Fruit fly (Drosophila melanogaster) whole organism, embryonic: ENCODE measurements around the gene slmb.

Experiments
- Bteb2 ChIP-seq: fragments of 200-800 bp; sonication (Bioruptor generic); optimal IDR thresholded peaks from 2 replicates; lab custom pipeline; 2016; ENCODE audit warnings: missing biosample characterization, missing genetic modification characterization
- CG10431 ChIP-seq: fragments of 200-800 bp; sonication (Bioruptor generic); optimal IDR thresholded peaks from 3 replicates; lab custom pipeline; 2018; ENCODE audit warnings: missing biosample characterization, mild to moderate bottlenecking, missing genetic modification characterization
- CG10543 ChIP-seq: fragments of 200-800 bp; sonication (Bioruptor generic); optimal IDR thresholded peaks from 3 replicates; lab custom pipeline; 2017; ENCODE audit warnings: missing biosample characterization, mild to moderate bottlenecking, missing genetic modification characterization, moderate library complexity
- CG12236 ChIP-seq: fragments of 200-800 bp; sonication (Bioruptor generic); optimal IDR thresholded peaks from 2 replicates; lab custom pipeline; 2016; ENCODE audit warnings: missing biosample characterization, missing genetic modification characterization
- CG14050 ChIP-seq: fragments of 200-800 bp; sonication (Bioruptor generic); IDR thresholded peaks from 3 replicates; pipeline ENCODE4 v1.3.6; 2022; ENCODE audit warnings: missing biosample characterization, missing genetic modification characterization
- CG14710 ChIP-seq: fragments of 200-800 bp; sonication (Bioruptor generic); optimal IDR thresholded peaks from 3 replicates; lab custom pipeline; 2019; ENCODE audit warnings: missing biosample characterization, mild to moderate bottlenecking, missing genetic modification characterization, moderate library complexity
- CG14965 ChIP-seq: fragments of 200-800 bp; sonication (Bioruptor generic); optimal IDR thresholded peaks from 2 replicates; lab custom pipeline; 2016; ENCODE audit warnings: missing biosample characterization, missing genetic modification characterization, borderline replicate concordance
- CG31224 ChIP-seq: fragments of 200-800 bp; sonication (Bioruptor generic); IDR thresholded peaks from 2 replicates; pipeline ENCODE4 v1.3.6; 2022; ENCODE audit warnings: missing biosample characterization, missing genetic modification characterization
- CG31365 ChIP-seq: fragments of 200-800 bp; sonication (Bioruptor generic); optimal IDR thresholded peaks from 2 replicates; lab custom pipeline; 2018; ENCODE audit warnings: missing biosample characterization, mild to moderate bottlenecking, missing genetic modification characterization
- CG3407 ChIP-seq: fragments of 200-800 bp; sonication (Bioruptor generic); optimal IDR thresholded peaks from 2 replicates; lab custom pipeline; 2018; ENCODE audit warnings: missing biosample characterization, mild to moderate bottlenecking, missing genetic modification characterization
- CG3838 ChIP-seq: fragments of 200-800 bp; sonication (Bioruptor generic); optimal IDR thresholded peaks from 3 replicates; lab custom pipeline; 2016; ENCODE audit warnings: missing biosample characterization, missing genetic modification characterization
- CG4360 ChIP-seq: fragments of 200-800 bp; sonication (Bioruptor generic); IDR thresholded peaks from 2 replicates; pipeline ENCODE4 v1.3.6; 2022; ENCODE audit warnings: missing biosample characterization, missing genetic modification characterization
- CG4730 ChIP-seq: fragments of 200-800 bp; sonication (Bioruptor generic); IDR thresholded peaks from 2 replicates; pipeline ENCODE4 v1.3.6; 2022; ENCODE audit warnings: missing biosample characterization, missing genetic modification characterization
- CG6813 ChIP-seq: fragments of 200-800 bp; sonication (Bioruptor generic); optimal IDR thresholded peaks from 2 replicates; lab custom pipeline; 2017; ENCODE audit warnings: missing biosample characterization, missing genetic modification characterization, mild to moderate bottlenecking, moderate library complexity, missing genetic modification reagents
- CG7271 ChIP-seq: fragments of 200-800 bp; sonication (Bioruptor generic); optimal IDR thresholded peaks from 2 replicates; lab custom pipeline; 2018; ENCODE audit warnings: missing biosample characterization, mild to moderate bottlenecking, missing genetic modification characterization, moderate library complexity
- CG7357 ChIP-seq: fragments of 200-800 bp; sonication (Bioruptor generic); IDR thresholded peaks from 3 replicates; pipeline ENCODE4 v1.3.6; 2022; ENCODE audit warnings: missing biosample characterization, missing genetic modification characterization
- CG7928 ChIP-seq: fragments of 200-800 bp; sonication (Bioruptor generic); optimal IDR thresholded peaks from 2 replicates; lab custom pipeline; 2017; ENCODE audit warnings: missing biosample characterization, mild to moderate bottlenecking, missing genetic modification characterization
- CG8089 ChIP-seq: fragments of 200-800 bp; sonication (Bioruptor generic); optimal IDR thresholded peaks from 3 replicates; lab custom pipeline; 2016; ENCODE audit warnings: missing biosample characterization, missing genetic modification characterization
- CG8359 ChIP-seq: fragments of 200-800 bp; sonication (Bioruptor generic); optimal IDR thresholded peaks from 2 replicates; lab custom pipeline; 2017; ENCODE audit warnings: missing biosample characterization, mild to moderate bottlenecking, missing genetic modification characterization, borderline replicate concordance
- CG9876 ChIP-seq: fragments of 200-800 bp; sonication (Bioruptor generic); optimal IDR thresholded peaks from 2 replicates; lab custom pipeline; 2016; ENCODE audit warnings: missing biosample characterization, missing genetic modification characterization
- CTCF ChIP-seq: fragments of 200-800 bp; sonication (Bioruptor generic); optimal IDR thresholded peaks from 2 replicates; lab custom pipeline; 2017; ENCODE audit warnings: missing biosample characterization, mild to moderate bottlenecking, missing genetic modification characterization, moderate library complexity
- D19A ChIP-seq: fragments of 200-800 bp; optimal IDR thresholded peaks from 3 replicates; lab custom pipeline; 2019; ENCODE audit warnings: missing biosample characterization, mild to moderate bottlenecking, missing genetic modification characterization, moderate library complexity
- Dp ChIP-seq: fragments of 200-800 bp; sonication (Bioruptor generic); optimal IDR thresholded peaks from 2 replicates; lab custom pipeline; 2018; ENCODE audit warnings: missing biosample characterization, mild to moderate bottlenecking, missing genetic modification characterization, moderate library complexity
- Gug ChIP-seq: fragments of 200-800 bp; sonication (Bioruptor generic); IDR thresholded peaks from 4 replicates; pipeline ENCODE4 v1.3.6; 2022; ENCODE audit warnings: missing biosample characterization, missing genetic modification characterization
- Hmx ChIP-seq: fragments of 200-800 bp; sonication (Bioruptor generic); optimal IDR thresholded peaks from 2 replicates; lab custom pipeline; 2016; ENCODE audit warnings: missing biosample characterization, missing genetic modification characterization
- Kr ChIP-seq: fragments of 200-800 bp; sonication (Bioruptor generic); optimal IDR thresholded peaks from 2 replicates; lab custom pipeline; 2017; ENCODE audit warnings: missing biosample characterization, mild to moderate bottlenecking, missing genetic modification characterization
- Myb ChIP-seq: fragments of 200-800 bp; sonication (Bioruptor generic); optimal IDR thresholded peaks from 2 replicates; lab custom pipeline; 2016; ENCODE audit warnings: missing biosample characterization, missing genetic modification characterization
- Oaz ChIP-seq: fragments of 200-800 bp; sonication (Bioruptor generic); IDR thresholded peaks from 2 replicates; pipeline ENCODE4 v1.3.6; 2022; ENCODE audit warnings: missing biosample characterization, missing genetic modification characterization
- Sox100B ChIP-seq: fragments of 200-800 bp; sonication (Bioruptor generic); optimal IDR thresholded peaks from 3 replicates; lab custom pipeline; 2018; ENCODE audit warnings: missing biosample characterization, mild to moderate bottlenecking, missing genetic modification characterization
- Stat92E ChIP-seq, 3 experiments: fragments of >200 bp in 2 of 3; fragments of 200-800 bp in 1 of 3; sonication (Bioruptor generic) in 1 of 3; optimal IDR thresholded peaks; 2 replicates each; lab custom pipeline; 2017 to 2019; ENCODE audit warnings: missing biosample characterization in 3 of 3, missing genetic modification characterization in 3 of 3, mild to moderate bottlenecking in 1 of 3, moderate library complexity in 1 of 3
- aop ChIP-seq: fragments of 200-800 bp; sonication (Bioruptor generic); IDR thresholded peaks from 2 replicates; pipeline ENCODE4 v1.3.6; 2022; ENCODE audit warnings: missing biosample characterization, missing genetic modification characterization
- da ChIP-seq: fragments of 200-800 bp; sonication (Bioruptor generic); optimal IDR thresholded peaks from 2 replicates; lab custom pipeline; 2016; ENCODE audit warnings: missing biosample characterization, missing genetic modification characterization
- dan ChIP-seq: fragments of 200-800 bp; sonication (Bioruptor generic); IDR thresholded peaks from 2 replicates; pipeline ENCODE4 v1.3.6; 2022; ENCODE audit warnings: missing biosample characterization, missing genetic modification characterization
- dati ChIP-seq: fragments of 200-800 bp; sonication (Bioruptor generic); IDR thresholded peaks from 2 replicates; pipeline ENCODE4 v1.3.6; 2022; ENCODE audit warnings: missing biosample characterization, missing genetic modification characterization
- dpn ChIP-seq, 2 experiments: fragments of 200-800 bp; sonication (Bioruptor generic); optimal IDR thresholded peaks; 3 replicates each; lab custom pipeline; 2016; ENCODE audit warnings: missing biosample characterization in 2 of 2, missing genetic modification characterization in 2 of 2
- ewg ChIP-seq: fragments of 200-800 bp; sonication (Bioruptor generic); optimal IDR thresholded peaks from 3 replicates; lab custom pipeline; 2017; ENCODE audit warnings: mild to moderate bottlenecking, missing biosample characterization, missing genetic modification reagents, missing genetic modification characterization
- fd102C ChIP-seq: fragments of 200-800 bp; sonication (Bioruptor generic); optimal IDR thresholded peaks from 2 replicates; lab custom pipeline; 2018; ENCODE audit warnings: missing biosample characterization, mild to moderate bottlenecking, missing genetic modification characterization, moderate library complexity
- fu2 ChIP-seq: fragments of 200-800 bp; sonication (Bioruptor generic); optimal IDR thresholded peaks from 2 replicates; lab custom pipeline; 2016; ENCODE audit warnings: missing biosample characterization, missing genetic modification characterization
- gce ChIP-seq: fragments of 200-800 bp; sonication (Bioruptor generic); IDR thresholded peaks from 3 replicates; pipeline ENCODE4 v1.3.6; 2022; ENCODE audit warnings: missing biosample characterization, missing genetic modification characterization
- gsb-n ChIP-seq: fragments of 200-800 bp; sonication (Bioruptor generic); optimal IDR thresholded peaks from 3 replicates; lab custom pipeline; 2018; ENCODE audit warnings: missing biosample characterization, mild to moderate bottlenecking, missing genetic modification characterization
- hkb ChIP-seq, 2 experiments: fragments of 200-800 bp in 1 of 2; fragments of >200 bp in 1 of 2; sonication (Bioruptor generic) in 1 of 2; IDR thresholded peaks in 1 of 2; optimal IDR thresholded peaks in 1 of 2; 2 replicates each; pipeline versions ENCODE4 v1.3.6 to Lab custom; 2017 to 2022; ENCODE audit warnings: missing biosample characterization in 1 of 2, missing genetic modification characterization in 1 of 2
- lab ChIP-seq: fragments of 200-800 bp; sonication (Bioruptor generic); optimal IDR thresholded peaks from 3 replicates; lab custom pipeline; 2017; ENCODE audit warnings: missing biosample characterization, missing genetic modification characterization, mild to moderate bottlenecking, moderate library complexity, missing genetic modification reagents
- nerfin-1 ChIP-seq: fragments of 200-800 bp; sonication (Bioruptor generic); optimal IDR thresholded peaks from 3 replicates; lab custom pipeline; 2019; ENCODE audit warnings: missing biosample characterization, mild to moderate bottlenecking, missing genetic modification characterization, moderate library complexity
- nerfin-2 ChIP-seq: fragments of 200-800 bp; sonication (Bioruptor generic); IDR thresholded peaks from 2 replicates; pipeline ENCODE4 v1.3.6; 2022; ENCODE audit warnings: missing biosample characterization, missing genetic modification characterization; ENCODE audit not compliant: partially characterized antibody
- pan ChIP-seq, 4 experiments: fragments of >200 bp in 3 of 4; fragments of 200-800 bp in 1 of 4; sonication (Bioruptor generic) in 1 of 4; optimal IDR thresholded peaks in 3 of 4; IDR thresholded peaks in 1 of 4; 2 replicates each; pipeline versions ENCODE4 v1.3.6 to Lab custom; 2017 to 2022; ENCODE audit warnings: missing biosample characterization in 2 of 4, missing genetic modification characterization in 2 of 4, mixed read lengths in 1 of 4
- pita ChIP-seq: fragments of 200-800 bp; sonication (Bioruptor generic); optimal IDR thresholded peaks from 2 replicates; lab custom pipeline; 2017; ENCODE audit warnings: missing biosample characterization, mild to moderate bottlenecking, missing genetic modification characterization
- ro ChIP-seq: fragments of 200-800 bp; sonication (Bioruptor generic); IDR thresholded peaks from 2 replicates; pipeline ENCODE4 v1.3.6; 2022; ENCODE audit warnings: missing biosample characterization, missing genetic modification characterization
- tup ChIP-seq: fragments of 200-800 bp; sonication (Bioruptor generic); optimal IDR thresholded peaks from 2 replicates; lab custom pipeline; 2016; ENCODE audit warnings: missing biosample characterization, mild to moderate bottlenecking, missing genetic modification characterization, moderate library complexity
- wek ChIP-seq: fragments of 200-800 bp; sonication (Bioruptor generic); optimal IDR thresholded peaks from 3 replicates; lab custom pipeline; 2018; ENCODE audit warnings: missing biosample characterization, mild to moderate bottlenecking, missing genetic modification characterization, moderate library complexity

slmb gene

DNA sequence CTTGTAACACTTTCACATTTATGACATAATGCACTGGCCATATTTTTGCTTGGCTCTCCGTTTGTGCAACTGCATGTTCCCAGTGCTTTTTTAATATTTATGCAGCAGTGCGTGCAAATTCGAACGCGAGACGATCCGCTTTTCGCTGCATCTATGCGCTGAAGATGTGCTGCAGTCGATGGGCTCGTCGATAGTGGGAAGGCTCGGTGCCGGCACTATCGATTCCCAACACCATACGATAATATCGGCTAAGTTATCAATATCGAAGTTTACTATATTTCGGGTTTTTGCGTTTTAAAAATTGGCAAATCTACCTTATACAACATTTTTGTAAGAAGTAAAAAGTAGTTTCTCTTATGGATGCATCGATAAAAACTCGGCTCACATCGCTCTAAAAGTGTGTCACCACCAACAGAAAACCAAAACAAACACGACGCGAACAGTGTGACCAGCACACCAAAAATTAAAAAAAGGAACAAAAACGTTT, 29.6 kb downstream of the slmb start, which contains the start of gene RhoGAP93B (continued):
- TF ChIP-seq wek (GFP tag; lab: Kevin White, UChicago) = peak; percentile 25
- 0 out of 2 replicates have a peak, but pooled peaks have one; percentile 5 for TF ChIP-seq CG4360
- no peak for TF ChIP-seq pita (GFP tag; lab: Kevin White, UChicago)
- TF ChIP-seq dati (GFP tag; lab: Robert Waterston, UW) = peak; percentile 52; the same call in 1 of the 2 replicates
- peak; percentile 47; the same call in 1 of the 2 replicates for TF ChIP-seq ro (GFP tag; lab: Robert Waterston, UW)
- TF ChIP-seq Myb = peak; percentile 92
- peak; percentile 58 for TF ChIP-seq dan (GFP tag; lab: Robert Waterston, UW)
- TF ChIP-seq CG10543 (GFP tag; lab: Kevin White, UChicago) = peak; percentile 85
- peak; percentile 77 for TF ChIP-seq Dp (GFP tag; lab: Kevin White, UChicago)
- peak; percentile 91 for TF ChIP-seq aop (GFP tag; lab: Robert Waterston, UW)
- TF ChIP-seq CG4730 (GFP tag; lab: Robert Waterston, UW) = peak; percentile 81
- peak; percentile 44 for TF ChIP-seq CTCF
- TF ChIP-seq CG31365 (tag; lab: Kevin White, UChicago) = peak; percentile 47
- TF ChIP-seq CG7271 = peak; percentile 84
- TF ChIP-seq CG6813 = peak; percentile 14
- peak; percentile 60 for TF ChIP-seq Bteb2 (GFP tag; lab: Kevin White, UChicago)
- TF ChIP-seq CG14965 (GFP tag; lab: Kevin White, UChicago) = peak; percentile 7
- peak; percentile 94 for TF ChIP-seq CG14710 (tag; lab: Kevin White, UChicago)
- peak; percentile 93 for TF ChIP-seq fu2 (GFP tag; lab: Kevin White, UChicago)
- peak in 1 of 3 experiments; percentile 54 for TF ChIP-seq Stat92E (GFP tag; optimal IDR thresholded peaks at IDR 0.05; lab: Kevin White, UChicago)
- TF ChIP-seq nerfin-1 (tag; lab: Kevin White, UChicago) = peak; percentile 82
- TF ChIP-seq CG7357 = peak; percentile 79; the same call in 2 of the 3 replicates
- TF ChIP-seq lab (GFP tag; lab: Kevin White, UChicago) = peak; percentile 91
- peak; percentile 79 for TF ChIP-seq CG3838 (GFP tag; lab: Kevin White, UChicago)
- peak; percentile 35 for TF ChIP-seq tup
- peak; percentile 85 for TF ChIP-seq CG31224 (GFP tag; lab: Robert Waterston, UW)
- 0 out of 3 replicates have a peak, but pooled peaks have one; percentile 48 for TF ChIP-seq gce (GFP tag; lab: Robert Waterston, UW)
- no peak for TF ChIP-seq pan (optimal IDR thresholded peaks at IDR 0.05; lab: Kevin White, UChicago)
- peak in 1 of 2 experiments; percentile 82 for TF ChIP-seq pan (GFP tag; optimal IDR thresholded peaks at IDR 0.05 in 1 of 2, IDR thresholded peaks at IDR 0.05 in 1 of 2)
- TF ChIP-seq CG8359 (GFP tag; lab: Kevin White, UChicago) = no peak
- TF ChIP-seq CG3407 (GFP tag; lab: Kevin White, UChicago) = no peak
- no peak for TF ChIP-seq Hmx (GFP tag; lab: Kevin White, UChicago)
- TF ChIP-seq CG9876 (GFP tag; lab: Kevin White, UChicago) = peak; percentile 85
- peak; percentile 87 for TF ChIP-seq Oaz (GFP tag; lab: Robert Waterston, UW)
- TF ChIP-seq CG8089 (GFP tag; lab: Kevin White, UChicago) = peak; percentile 69
- peak; percentile 48 for TF ChIP-seq fd102C
- no peak for TF ChIP-seq CG10431 (GFP tag; lab: Kevin White, UChicago)
- TF ChIP-seq gsb-n (tag; lab: Kevin White, UChicago) = no peak
- TF ChIP-seq Sox100B (GFP tag; lab: Kevin White, UChicago) = no peak
- TF ChIP-seq CG7928 (GFP tag; lab: Kevin White, UChicago) = peak; percentile 44
- TF ChIP-seq Gug (GFP tag; lab: Robert Waterston, UW) = peak; percentile 96
- TF ChIP-seq Kr (GFP tag; lab: Kevin White, UChicago) = no peak
- TF ChIP-seq nerfin-2 = peak; percentile 99
- TF ChIP-seq D19A (tag; lab: Kevin White, UChicago) = peak; percentile 70
- TF ChIP-seq hkb (optimal IDR thresholded peaks at IDR 0.05; lab: Kevin White, UChicago) = peak; percentile 88
- TF ChIP-seq hkb (GFP tag; IDR thresholded peaks at IDR 0.05; lab: Robert Waterston, UW) = peak; percentile 92
- peak; percentile 74 for TF ChIP-seq da
- peak; percentile 57 for TF ChIP-seq CG12236 (GFP tag; lab: Kevin White, UChicago)
- peak; percentile 81 for TF ChIP-seq CG14050 (GFP tag; lab: Robert Waterston, UW)
- TF ChIP-seq ewg (GFP tag; lab: Kevin White, UChicago) = peak; percentile 37
- TF ChIP-seq dpn (GFP tag; optimal IDR thresholded peaks at IDR 0.05; lab: Kevin White, UChicago) = peak; percentile 86
